Worm (Caenorhabditis elegans) whole organism, late embryonic: ENCODE measurements around the gene clec-226.

Experiments
- C38D4.7 ChIP-seq: fragments of 200-800 bp; sonication (Bioruptor generic); optimal IDR thresholded peaks from 2 replicates; lab custom pipeline; 2018; ENCODE audit warnings: mild to moderate bottlenecking, missing genetic modification characterization, moderate library complexity, missing compliant biosample characterization
- F13H6.1 ChIP-seq: sonication (generic microtip); optimal IDR thresholded peaks from 2 replicates; lab custom pipeline; 2016; ENCODE audit warnings: missing genetic modification characterization, missing compliant biosample characterization
- ama-1 ChIP-seq: fragments of 150-350 bp; optimal IDR thresholded peaks from 2 replicates; lab custom pipeline; 2014
- dmd-4 ChIP-seq: sonication (generic microtip); optimal IDR thresholded peaks from 2 replicates; lab custom pipeline; 2016; ENCODE audit warnings: borderline replicate concordance, missing genetic modification characterization, missing compliant biosample characterization
- hlh-13 ChIP-seq: fragments of 200-800 bp; sonication (Bioruptor generic); optimal IDR thresholded peaks from 2 replicates; lab custom pipeline; 2018; ENCODE audit warnings: mild to moderate bottlenecking, missing genetic modification characterization, missing compliant biosample characterization
- madf-2 ChIP-seq: sonication (generic microtip); optimal IDR thresholded peaks from 2 replicates; lab custom pipeline; 2017; ENCODE audit warnings: missing genetic modification characterization, missing compliant biosample characterization
- mec-3 ChIP-seq: sonication (generic microtip); optimal IDR thresholded peaks from 2 replicates; lab custom pipeline; 2016; ENCODE audit warnings: borderline replicate concordance, missing genetic modification characterization, missing compliant biosample characterization
- nfya-1 ChIP-seq: sonication (generic microtip); optimal IDR thresholded peaks from 2 replicates; lab custom pipeline; 2017; ENCODE audit warnings: missing genetic modification characterization, mild to moderate bottlenecking, missing compliant biosample characterization, antibody characterized with exemption, moderate library complexity
- nhr-11 ChIP-seq: fragments of 150-350 bp; optimal IDR thresholded peaks from 2 replicates; lab custom pipeline; 2014; ENCODE audit warnings: missing biosample characterization, missing genetic modification characterization
- pag-3 ChIP-seq: sonication (generic microtip); optimal IDR thresholded peaks from 2 replicates; lab custom pipeline; 2016; ENCODE audit warnings: missing compliant biosample characterization, missing genetic modification characterization, borderline replicate concordance
- pha-4 ChIP-seq: fragments of 150-350 bp; optimal IDR thresholded peaks from 2 replicates; lab custom pipeline; 2018; ENCODE audit warnings: missing biosample characterization, missing genetic modification reagents, missing genetic modification characterization
- pqm-1 ChIP-seq: sonication (generic microtip); optimal IDR thresholded peaks from 2 replicates; lab custom pipeline; 2016; ENCODE audit warnings: missing genetic modification characterization, missing compliant biosample characterization

- no peak for TF ChIP-seq nfya-1 (tag; lab: Kevin White, UChicago)
- TF ChIP-seq pha-4 (tag; lab: Kevin White, UChicago), result no peak
- no peak for TF ChIP-seq dmd-4 (tag; lab: Kevin White, UChicago)
- TF ChIP-seq madf-2, result no peak
- no peak for TF ChIP-seq mec-3 (tag; lab: Kevin White, UChicago)
- no peak for TF ChIP-seq hlh-13 (GFP tag; lab: Kevin White, UChicago)
- TF ChIP-seq C38D4.7 (GFP tag; lab: Kevin White, UChicago), result no peak
- TF ChIP-seq pqm-1, result no peak
- no peak for TF ChIP-seq ama-1 (lab: Kevin White, UChicago)
- TF ChIP-seq pag-3 (tag; lab: Kevin White, UChicago), result no peak
- TF ChIP-seq F13H6.1, result no peak
- no peak for TF ChIP-seq nhr-11
Measured at ce11 chrV:13957691-13958090, 10.9 kb downstream of the clec-226 start.
